Worm (Caenorhabditis elegans): ENCODE data around the gene F40A3.6.

- no peak for TF ChIP-seq egl-18 (GFP tag; IDR thresholded peaks at IDR 0.05)
- TF ChIP-seq C17E4.6 (GFP tag; IDR thresholded peaks at IDR 0.05): no peak
- no peak for TF ChIP-seq F57A8.1 (GFP tag; optimal IDR thresholded peaks at IDR 0.05)
- no peak for TF ChIP-seq lir-1 (GFP tag; conservative IDR thresholded peaks at IDR 0.05)
- TF ChIP-seq hlh-12 (tag; optimal IDR thresholded peaks at IDR 0.05): no peak
- no peak for TF ChIP-seq athp-1 (tag; optimal IDR thresholded peaks at IDR 0.05)
- TF ChIP-seq egl-44 (GFP tag; IDR thresholded peaks at IDR 0.05): no peak
- no peak for TF ChIP-seq hmg-1.2 (GFP tag; IDR thresholded peaks at IDR 0.05)
These were observed 2.4 kb downstream of the F40A3.6 start, which contains the start of gene F40A3.1 for ce11 chrV:7891230-7891629.
